Fruit fly (Drosophila melanogaster): ENCODE measurements around the gene CG5846.

DNA sequence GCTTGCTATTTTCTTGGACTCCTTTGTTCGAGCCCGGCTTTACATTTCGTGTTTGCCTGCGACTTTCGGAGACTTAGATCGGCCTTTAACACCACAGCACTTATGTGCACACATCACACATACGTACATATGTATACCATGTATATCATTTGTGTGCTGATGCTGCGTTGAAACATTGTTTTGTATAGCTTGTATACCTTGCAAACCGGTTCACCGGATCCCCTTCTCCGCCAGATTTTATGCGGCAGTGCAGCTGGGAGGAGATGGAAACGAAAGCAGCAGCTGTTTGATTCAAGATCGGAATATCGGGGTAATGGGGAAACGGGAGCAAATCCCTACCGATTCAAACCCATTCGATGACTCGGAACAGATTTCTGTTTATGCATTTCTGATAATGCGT is 11.0 kb downstream of the CG5846 start:
- TF ChIP-seq Dll (optimal IDR thresholded peaks at IDR 0.05) = no peak
- no peak for TF ChIP-seq psq (optimal IDR thresholded peaks at IDR 0.05)
- TF ChIP-seq CG8478 (optimal IDR thresholded peaks at IDR 0.05) = no peak
- no peak for TF ChIP-seq EcR (GFP tag; optimal IDR thresholded peaks at IDR 0.05)
- no peak for TF ChIP-seq pan (optimal IDR thresholded peaks at IDR 0.05)
- no peak for TF ChIP-seq usp (GFP tag; optimal IDR thresholded peaks at IDR 0.05)

All from whole organism.